Fruit fly (Drosophila melanogaster) whole organism, embryonic: Measurements from ENCODE around the gene CG12438.

Experiments used
- Asciz ChIP-seq: fragments of 200-800 bp; sonication (Bioruptor generic); optimal IDR thresholded peaks from 2 replicates; lab custom pipeline; 2017; ENCODE audit warnings: missing biosample characterization, mild to moderate bottlenecking, missing genetic modification characterization, missing genetic modification reagents
- Atf-2 ChIP-seq: fragments of 200-800 bp; sonication (Bioruptor generic); optimal IDR thresholded peaks from 2 replicates; lab custom pipeline; 2016; ENCODE audit warnings: missing biosample characterization, missing genetic modification characterization
- CG11723 ChIP-seq: fragments of 200-800 bp; sonication (Bioruptor generic); optimal IDR thresholded peaks from 2 replicates; lab custom pipeline; 2017; ENCODE audit warnings: missing biosample characterization, mild to moderate bottlenecking, missing genetic modification characterization
- CG15011 ChIP-seq: fragments of 200-800 bp; sonication (Bioruptor generic); optimal IDR thresholded peaks from 3 replicates; lab custom pipeline; 2018; ENCODE audit warnings: missing biosample characterization, mild to moderate bottlenecking, missing genetic modification characterization
- CG15269 ChIP-seq: fragments of 200-800 bp; sonication (Bioruptor generic); optimal IDR thresholded peaks from 2 replicates; lab custom pipeline; 2018; ENCODE audit warnings: missing biosample characterization, mild to moderate bottlenecking, missing genetic modification characterization, moderate library complexity
- CG15601 ChIP-seq: fragments of 200-800 bp; sonication (Bioruptor generic); optimal IDR thresholded peaks from 3 replicates; lab custom pipeline; 2019; ENCODE audit warnings: missing biosample characterization, mild to moderate bottlenecking, missing genetic modification characterization, moderate library complexity
- CG17912 ChIP-seq: fragments of 200-800 bp; sonication (Bioruptor generic); optimal IDR thresholded peaks from 2 replicates; lab custom pipeline; 2018; ENCODE audit warnings: missing biosample characterization, mild to moderate bottlenecking, missing genetic modification characterization
- CG18619 ChIP-seq: fragments of 200-800 bp; sonication (Bioruptor generic); optimal IDR thresholded peaks from 3 replicates; lab custom pipeline; 2017; ENCODE audit warnings: missing biosample characterization, mild to moderate bottlenecking, missing genetic modification characterization
- CG30020 ChIP-seq: fragments of 200-800 bp; optimal IDR thresholded peaks from 2 replicates; lab custom pipeline; 2019; ENCODE audit warnings: missing biosample characterization, mild to moderate bottlenecking, missing genetic modification characterization, moderate library complexity
- CG3163 ChIP-seq: fragments of 200-800 bp; sonication (Bioruptor generic); optimal IDR thresholded peaks from 3 replicates; lab custom pipeline; 2016; ENCODE audit warnings: missing biosample characterization, missing genetic modification characterization
- CG32532 ChIP-seq: fragments of 200-800 bp; sonication (Bioruptor generic); IDR thresholded peaks from 2 replicates; pipeline ENCODE4 v1.3.6; 2022; ENCODE audit warnings: missing biosample characterization, missing genetic modification characterization
- CG33213 ChIP-seq: fragments of 200-800 bp; sonication (Bioruptor generic); optimal IDR thresholded peaks from 3 replicates; lab custom pipeline; 2016; ENCODE audit warnings: missing biosample characterization, missing genetic modification characterization
- CG4617 ChIP-seq: fragments of 200-800 bp; sonication (Bioruptor generic); optimal IDR thresholded peaks from 3 replicates; lab custom pipeline; 2016; ENCODE audit warnings: missing biosample characterization, missing genetic modification characterization, borderline replicate concordance
- CG5180 ChIP-seq: fragments of 200-800 bp; sonication (Bioruptor generic); optimal IDR thresholded peaks from 3 replicates; lab custom pipeline; 2017; ENCODE audit warnings: missing biosample characterization, missing genetic modification characterization, mild to moderate bottlenecking, moderate library complexity, missing genetic modification reagents
- CG6272 ChIP-seq: fragments of 200-800 bp; sonication (Bioruptor generic); IDR thresholded peaks from 2 replicates; pipeline ENCODE4 v1.3.6; 2022; ENCODE audit warnings: missing biosample characterization, missing genetic modification characterization
- CG6791 ChIP-seq: fragments of 200-800 bp; sonication (Bioruptor generic); IDR thresholded peaks from 3 replicates; pipeline ENCODE4 v1.3.6; 2022; ENCODE audit warnings: missing biosample characterization, missing genetic modification characterization; ENCODE audit not compliant: partially characterized antibody
- CG6813 ChIP-seq: fragments of 200-800 bp; sonication (Bioruptor generic); optimal IDR thresholded peaks from 2 replicates; lab custom pipeline; 2017; ENCODE audit warnings: missing biosample characterization, missing genetic modification characterization, mild to moderate bottlenecking, moderate library complexity, missing genetic modification reagents
- CG8281 ChIP-seq: fragments of 200-800 bp; sonication (Bioruptor generic); optimal IDR thresholded peaks from 2 replicates; lab custom pipeline; 2018; ENCODE audit warnings: missing biosample characterization, mild to moderate bottlenecking, missing genetic modification characterization, moderate library complexity
- CG9876 ChIP-seq: fragments of 200-800 bp; sonication (Bioruptor generic); optimal IDR thresholded peaks from 2 replicates; lab custom pipeline; 2016; ENCODE audit warnings: missing biosample characterization, missing genetic modification characterization
- Deaf1 ChIP-seq: fragments of 200-800 bp; optimal IDR thresholded peaks from 3 replicates; lab custom pipeline; 2019; ENCODE audit warnings: missing biosample characterization, mild to moderate bottlenecking, missing genetic modification characterization, moderate library complexity
- Doc3 ChIP-seq: fragments of 200-800 bp; sonication (Bioruptor generic); IDR thresholded peaks from 3 replicates; pipeline ENCODE4 v1.3.6; 2022; ENCODE audit warnings: missing biosample characterization, missing genetic modification characterization; ENCODE audit not compliant: partially characterized antibody
- HLHmδ ChIP-seq: fragments of 200-800 bp; sonication (Bioruptor generic); optimal IDR thresholded peaks from 2 replicates; lab custom pipeline; 2018; ENCODE audit warnings: missing biosample characterization, mild to moderate bottlenecking, missing genetic modification characterization, moderate library complexity
- HmgZ ChIP-seq: fragments of 200-800 bp; sonication (Bioruptor generic); optimal IDR thresholded peaks from 2 replicates; lab custom pipeline; 2018; ENCODE audit warnings: missing biosample characterization, mild to moderate bottlenecking, missing genetic modification characterization
- Hmr ChIP-seq: fragments of 200-800 bp; sonication (Bioruptor generic); optimal IDR thresholded peaks from 3 replicates; lab custom pipeline; 2017; ENCODE audit warnings: mild to moderate bottlenecking, missing biosample characterization, missing genetic modification reagents, missing genetic modification characterization
- Mes4 ChIP-seq: fragments of 200-800 bp; sonication (Bioruptor generic); optimal IDR thresholded peaks from 2 replicates; lab custom pipeline; 2016; ENCODE audit warnings: missing biosample characterization, missing genetic modification characterization
- Neu2 ChIP-seq: fragments of 200-800 bp; sonication (Bioruptor generic); optimal IDR thresholded peaks from 3 replicates; lab custom pipeline; 2016; ENCODE audit warnings: missing biosample characterization, missing genetic modification characterization, borderline replicate concordance
- Poxn ChIP-seq: fragments of 200-800 bp; sonication (Bioruptor generic); IDR thresholded peaks from 2 replicates; pipeline ENCODE4 v1.3.6; 2022; ENCODE audit warnings: missing biosample characterization, missing genetic modification characterization
- Side ChIP-seq: fragments of 200-800 bp; sonication (Bioruptor generic); optimal IDR thresholded peaks from 2 replicates; lab custom pipeline; 2016; ENCODE audit warnings: missing biosample characterization, missing genetic modification characterization
- Spps ChIP-seq: fragments of 200-800 bp; sonication (Bioruptor generic); optimal IDR thresholded peaks from 2 replicates; lab custom pipeline; 2018; ENCODE audit warnings: missing biosample characterization, mild to moderate bottlenecking, missing genetic modification characterization
- ara ChIP-seq: fragments of 200-800 bp; sonication (Bioruptor generic); IDR thresholded peaks from 2 replicates; pipeline ENCODE4 v1.3.6; 2022; ENCODE audit warnings: missing biosample characterization, missing genetic modification characterization
- ash1 ChIP-seq: fragments of 200-800 bp; sonication (Bioruptor generic); optimal IDR thresholded peaks from 2 replicates; lab custom pipeline; 2018; ENCODE audit warnings: missing biosample characterization, mild to moderate bottlenecking, missing genetic modification characterization
- ato ChIP-seq: fragments of 200-800 bp; sonication (Bioruptor generic); IDR thresholded peaks from 2 replicates; pipeline ENCODE4 v1.3.6; 2022; ENCODE audit warnings: missing biosample characterization, missing genetic modification characterization; ENCODE audit not compliant: partially characterized antibody
- chn ChIP-seq: fragments of 200-800 bp; sonication (Bioruptor generic); optimal IDR thresholded peaks from 2 replicates; lab custom pipeline; 2016; ENCODE audit warnings: missing biosample characterization, missing genetic modification characterization
- disco-r ChIP-seq: fragments of 200-800 bp; sonication (Bioruptor generic); optimal IDR thresholded peaks from 2 replicates; lab custom pipeline; 2016; ENCODE audit warnings: missing biosample characterization, missing genetic modification characterization
- ewg ChIP-seq: fragments of 200-800 bp; sonication (Bioruptor generic); optimal IDR thresholded peaks from 3 replicates; lab custom pipeline; 2017; ENCODE audit warnings: mild to moderate bottlenecking, missing biosample characterization, missing genetic modification reagents, missing genetic modification characterization
- grau ChIP-seq: fragments of 200-800 bp; optimal IDR thresholded peaks from 3 replicates; lab custom pipeline; 2019; ENCODE audit warnings: missing biosample characterization, mild to moderate bottlenecking, missing genetic modification characterization, moderate library complexity
- gsb-n ChIP-seq: fragments of 200-800 bp; sonication (Bioruptor generic); optimal IDR thresholded peaks from 3 replicates; lab custom pipeline; 2018; ENCODE audit warnings: missing biosample characterization, mild to moderate bottlenecking, missing genetic modification characterization
- hbn ChIP-seq: fragments of 200-800 bp; sonication (Bioruptor generic); IDR thresholded peaks from 2 replicates; pipeline ENCODE4 v1.3.6; 2022; ENCODE audit warnings: missing biosample characterization, missing genetic modification characterization; ENCODE audit not compliant: partially characterized antibody
- lbe ChIP-seq: fragments of 200-800 bp; sonication (Bioruptor generic); optimal IDR thresholded peaks from 2 replicates; lab custom pipeline; 2016; ENCODE audit warnings: missing biosample characterization, mild to moderate bottlenecking, missing genetic modification characterization
- lilli ChIP-seq: fragments of 200-800 bp; sonication (Bioruptor generic); optimal IDR thresholded peaks from 3 replicates; lab custom pipeline; 2016; ENCODE audit warnings: missing biosample characterization, missing genetic modification characterization
- luna ChIP-seq: fragments of 200-800 bp; sonication (Bioruptor generic); optimal IDR thresholded peaks from 2 replicates; lab custom pipeline; 2016; ENCODE audit warnings: missing biosample characterization, missing genetic modification characterization
- pum ChIP-seq: fragments of 200-800 bp; sonication (Bioruptor generic); optimal IDR thresholded peaks from 2 replicates; lab custom pipeline; 2016; ENCODE audit warnings: missing biosample characterization, missing genetic modification characterization
- ranshi ChIP-seq: fragments of 200-800 bp; sonication (Bioruptor generic); IDR thresholded peaks from 2 replicates; pipeline ENCODE4 v1.3.6; 2022; ENCODE audit warnings: missing biosample characterization, missing genetic modification characterization
- scrt ChIP-seq: fragments of 200-800 bp; sonication (Bioruptor generic); optimal IDR thresholded peaks from 2 replicates; lab custom pipeline; 2018; ENCODE audit warnings: missing biosample characterization, mild to moderate bottlenecking, missing genetic modification characterization, moderate library complexity
- sens-2 ChIP-seq: fragments of 200-800 bp; sonication (Bioruptor generic); IDR thresholded peaks from 2 replicates; pipeline ENCODE4 v1.3.6; 2022; ENCODE audit warnings: missing biosample characterization, missing genetic modification characterization
- sim ChIP-seq: fragments of 200-800 bp; sonication (Bioruptor generic); IDR thresholded peaks from 2 replicates; pipeline ENCODE4 v1.3.6; 2022; ENCODE audit warnings: missing biosample characterization, missing genetic modification characterization
- sqz ChIP-seq: fragments of 200-800 bp; sonication (Bioruptor generic); optimal IDR thresholded peaks from 3 replicates; lab custom pipeline; 2018; ENCODE audit warnings: missing biosample characterization, mild to moderate bottlenecking, missing genetic modification characterization
- vvl ChIP-seq: fragments of 200-800 bp; sonication (Bioruptor generic); IDR thresholded peaks from 2 replicates; pipeline ENCODE4 v1.3.6; 2022; ENCODE audit warnings: missing biosample characterization, missing genetic modification characterization
- wdn ChIP-seq: fragments of 200-800 bp; sonication (Bioruptor generic); IDR thresholded peaks from 2 replicates; pipeline ENCODE4 v1.3.6; 2022; ENCODE audit warnings: missing biosample characterization, missing genetic modification characterization
- yki ChIP-seq: fragments of >200 bp; optimal IDR thresholded peaks from 3 replicates; lab custom pipeline; 2018

CG12438 gene

dm6 chr2L:8735572-8735996, 16.5 kb upstream of the CG12438 start (continued):
- TF ChIP-seq disco-r (peak; percentile 45), CG15601 (tag; lab: Kevin White, UChicago) (peak; percentile 28), sqz (GFP tag; lab: Kevin White, UChicago) (peak; percentile 55), CG33213 (no peak), CG5180 (no peak), Spps (tag; lab: Kevin White, UChicago) (no peak), CG18619 (GFP tag; lab: Kevin White, UChicago) (peak; percentile 28), Atf-2 (GFP tag; lab: Kevin White, UChicago) (no peak), ash1 (peak; percentile 25), lbe (GFP tag; lab: Kevin White, UChicago) (peak; percentile 47), Hmr (GFP tag; lab: Kevin White, UChicago) (peak; percentile 81), Poxn (no peak), ewg (GFP tag; lab: Kevin White, UChicago) (no peak), CG15269 (peak; percentile 57), sim (GFP tag; lab: Robert Waterston, UW) (0 out of 2 replicates have a peak, but pooled peaks have one; percentile 43), CG17912 (GFP tag; lab: Kevin White, UChicago) (peak; percentile 47), Doc3 (GFP tag; lab: Robert Waterston, UW) (no peak), CG30020 (tag; lab: Kevin White, UChicago) (no peak), sens-2 (GFP tag; lab: Robert Waterston, UW) (0 out of 2 replicates have a peak, but pooled peaks have one; percentile 39), CG6813 (peak; percentile 32), CG8281 (no peak), vvl (GFP tag; lab: Robert Waterston, UW) (peak; percentile 76), Side (peak; percentile 54), CG9876 (GFP tag; lab: Kevin White, UChicago) (no peak), yki (peak; percentile 31), ara (GFP tag; lab: Robert Waterston, UW) (0 out of 2 replicates have a peak, but pooled peaks have one; percentile 28), chn (no peak), scrt (peak; percentile 52), pum (GFP tag; lab: Kevin White, UChicago) (no peak), grau (tag; lab: Kevin White, UChicago) (peak; percentile 33), HLHmδ (GFP tag; lab: Kevin White, UChicago) (peak; percentile 50), luna (GFP tag; lab: Kevin White, UChicago) (peak; percentile 8), lilli (GFP tag; lab: Kevin White, UChicago) (peak; percentile 30), hbn (GFP tag; lab: Robert Waterston, UW) (0 out of 2 replicates have a peak, but pooled peaks have one; percentile 41), ranshi (GFP tag; lab: Robert Waterston, UW) (peak; percentile 52; the same call in 1 of the 2 replicates), CG4617 (GFP tag; lab: Kevin White, UChicago) (no peak), CG3163 (GFP tag; lab: Kevin White, UChicago) (peak; percentile 97), HmgZ (peak; percentile 78), CG6272 (GFP tag; lab: Robert Waterston, UW) (no peak), gsb-n (tag; lab: Kevin White, UChicago) (no peak), CG11723 (peak; percentile 11), Asciz (peak; percentile 15), Mes4 (GFP tag; lab: Kevin White, UChicago) (peak; percentile 0), Neu2 (GFP tag; lab: Kevin White, UChicago) (no peak), CG15011 (peak; percentile 10), CG6791 (GFP tag; lab: Robert Waterston, UW) (no peak), CG32532 (GFP tag; lab: Robert Waterston, UW) (peak; percentile 77), wdn (GFP tag; lab: Robert Waterston, UW) (peak; percentile 42; the same call in 1 of the 2 replicates), Deaf1 (tag; lab: Kevin White, UChicago) (peak; percentile 67), ato (GFP tag; lab: Robert Waterston, UW) (peak; percentile 36; the same call in 1 of the 2 replicates)
